Fruit fly (Drosophila melanogaster) whole organism, prepupa: ENCODE measurements around the gene tap.

Experiments used
- CG6854 ChIP-seq: fragments of 200-800 bp; sonication (Bioruptor generic); optimal IDR thresholded peaks from 2 replicates; lab custom pipeline; 2017; ENCODE audit warnings: missing biosample characterization, mild to moderate bottlenecking, missing genetic modification characterization
- acj6 ChIP-seq: fragments of 200-800 bp; sonication (Bioruptor generic); optimal IDR thresholded peaks from 3 replicates; lab custom pipeline; 2016; ENCODE audit warnings: missing biosample characterization, missing genetic modification characterization
- fkh ChIP-seq: fragments of 200-800 bp; sonication (Bioruptor generic); optimal IDR thresholded peaks from 3 replicates; lab custom pipeline; 2017; ENCODE audit warnings: missing biosample characterization, mild to moderate bottlenecking, missing genetic modification characterization, moderate library complexity
- svp ChIP-seq: fragments of 200-800 bp; sonication (Bioruptor generic); peaks from one replicate; lab custom pipeline; 2016; ENCODE audit warnings: missing biosample characterization, missing genetic modification characterization
- vri ChIP-seq: fragments of 200-800 bp; sonication (Bioruptor generic); optimal IDR thresholded peaks from 3 replicates; lab custom pipeline; 2016; ENCODE audit warnings: missing biosample characterization, mild to moderate bottlenecking, missing genetic modification characterization

Gene tap

dm6 chr3L:17411273-17411672 is 51.8 kb downstream of the tap start:
- TF ChIP-seq CG6854, result no peak
- TF ChIP-seq acj6 (GFP tag; lab: Kevin White, UChicago), result no peak
- no peak for TF ChIP-seq fkh
- TF ChIP-seq svp, result peak; percentile 24
- TF ChIP-seq vri (GFP tag; lab: Kevin White, UChicago), result peak; percentile 44
